Worm (Caenorhabditis elegans): Measurements from ENCODE around the gene T26C5.4.

ce11 chrII:9274734-9275133 lies 24.4 kb upstream of the T26C5.4 start:
- TF ChIP-seq ama-1 (optimal IDR thresholded peaks at IDR 0.05) (no peak), hmg-4 (GFP tag; optimal IDR thresholded peaks at IDR 0.05) (no peak), F13C5.2 (tag; optimal IDR thresholded peaks at IDR 0.05) (no peak), hmbx-1 (tag; optimal IDR thresholded peaks at IDR 0.05) (no peak), aly-1 (tag; optimal IDR thresholded peaks at IDR 0.05) (no peak), tbx-37 (GFP tag; conservative IDR thresholded peaks at IDR 0.05) (no peak), hnd-1 (tag; optimal IDR thresholded peaks at IDR 0.05) (no peak), scrt-1 (GFP tag; IDR thresholded peaks at IDR 0.05) (no peak), flt-1 (GFP tag; IDR thresholded peaks at IDR 0.05) (no peak)
